Fruit fly (Drosophila melanogaster) whole organism, pupa: ENCODE data around the gene Spps.

Experiments
- CG10348 ChIP-seq: fragments of 200-800 bp; sonication (Bioruptor generic); IDR thresholded peaks from 2 replicates; pipeline ENCODE4 v1.3.6; 2022; ENCODE audit warnings: missing biosample characterization, missing genetic modification characterization
- CG12605 ChIP-seq: fragments of 200-800 bp; sonication (Bioruptor generic); IDR thresholded peaks from 2 replicates; pipeline ENCODE4 v1.3.6; 2022; ENCODE audit warnings: missing biosample characterization, missing genetic modification characterization
- CG13204 ChIP-seq: fragments of 200-800 bp; sonication (Bioruptor generic); optimal IDR thresholded peaks from 2 replicates; lab custom pipeline; 2018; ENCODE audit warnings: missing biosample characterization, mild to moderate bottlenecking, missing genetic modification characterization, moderate library complexity
- CG14655 ChIP-seq: fragments of 200-800 bp; sonication (Bioruptor generic); optimal IDR thresholded peaks from 3 replicates; lab custom pipeline; 2017; ENCODE audit warnings: mild to moderate bottlenecking, missing biosample characterization, missing genetic modification reagents, missing genetic modification characterization
- CG15710 ChIP-seq: fragments of 200-800 bp; sonication (Bioruptor generic); optimal IDR thresholded peaks from 2 replicates; lab custom pipeline; 2018; ENCODE audit warnings: missing biosample characterization, mild to moderate bottlenecking, missing genetic modification characterization, moderate library complexity
- CG17806 ChIP-seq: fragments of 200-800 bp; sonication (Bioruptor generic); optimal IDR thresholded peaks from 2 replicates; lab custom pipeline; 2018; ENCODE audit warnings: missing biosample characterization, mild to moderate bottlenecking, missing genetic modification characterization, moderate library complexity
- CG32121 ChIP-seq: fragments of 200-800 bp; sonication (Bioruptor generic); IDR thresholded peaks from 2 replicates; pipeline ENCODE4 v1.3.6; 2022; ENCODE audit warnings: missing biosample characterization, missing genetic modification characterization
- CG34367 ChIP-seq: fragments of 200-800 bp; sonication (Bioruptor generic); optimal IDR thresholded peaks from 2 replicates; lab custom pipeline; 2018; ENCODE audit warnings: missing biosample characterization, mild to moderate bottlenecking, missing genetic modification characterization
- CG4496 ChIP-seq: fragments of 200-800 bp; sonication (Bioruptor generic); IDR thresholded peaks from 3 replicates; pipeline ENCODE4 v1.3.6; 2022; ENCODE audit warnings: missing biosample characterization, missing genetic modification characterization
- CG8159 ChIP-seq: fragments of 200-800 bp; sonication (Bioruptor generic); optimal IDR thresholded peaks from 3 replicates; lab custom pipeline; 2018; ENCODE audit warnings: missing biosample characterization, mild to moderate bottlenecking, missing genetic modification characterization, moderate library complexity
- CG8301 ChIP-seq: fragments of 200-800 bp; sonication (Bioruptor generic); optimal IDR thresholded peaks from 2 replicates; lab custom pipeline; 2018; ENCODE audit warnings: missing biosample characterization, mild to moderate bottlenecking, missing genetic modification characterization
- CG9948 ChIP-seq: fragments of 200-800 bp; sonication (Bioruptor generic); optimal IDR thresholded peaks from 2 replicates; lab custom pipeline; 2018; ENCODE audit warnings: missing biosample characterization, mild to moderate bottlenecking, missing genetic modification characterization, moderate library complexity
- D1 ChIP-seq: fragments of 200-800 bp; sonication (Bioruptor generic); optimal IDR thresholded peaks from 2 replicates; lab custom pipeline; 2018; ENCODE audit warnings: missing biosample characterization, mild to moderate bottlenecking, missing genetic modification characterization, moderate library complexity
- EcR ChIP-seq: fragments of 200-800 bp; sonication (Bioruptor generic); optimal IDR thresholded peaks from 3 replicates; lab custom pipeline; 2019; ENCODE audit warnings: missing biosample characterization, missing genetic modification characterization, mild to moderate bottlenecking, moderate library complexity, missing genetic modification reagents
- Ets98B ChIP-seq: fragments of 200-800 bp; sonication (Bioruptor generic); IDR thresholded peaks from 2 replicates; pipeline ENCODE4 v1.3.6; 2022; ENCODE audit warnings: missing biosample characterization, missing genetic modification characterization
- Pif1A ChIP-seq: fragments of 200-800 bp; sonication (Bioruptor generic); optimal IDR thresholded peaks from 3 replicates; lab custom pipeline; 2016; ENCODE audit warnings: missing biosample characterization, missing genetic modification characterization
- Pif1B ChIP-seq: fragments of 200-800 bp; sonication (Bioruptor generic); optimal IDR thresholded peaks from 3 replicates; lab custom pipeline; 2016; ENCODE audit warnings: missing biosample characterization, missing genetic modification characterization
- Snoo ChIP-seq: fragments of 200-800 bp; sonication (Bioruptor generic); optimal IDR thresholded peaks from 3 replicates; lab custom pipeline; 2017; ENCODE audit warnings: missing biosample characterization, mild to moderate bottlenecking, missing genetic modification characterization, inconsistent platforms
- fd96Ca ChIP-seq: fragments of 200-800 bp; sonication (Bioruptor generic); IDR thresholded peaks from 3 replicates; pipeline ENCODE4 v1.3.6; 2022; ENCODE audit warnings: missing biosample characterization, missing genetic modification characterization
- gl ChIP-seq: fragments of 200-800 bp; sonication (Bioruptor generic); optimal IDR thresholded peaks from 2 replicates; lab custom pipeline; 2018; ENCODE audit warnings: missing biosample characterization, mild to moderate bottlenecking, missing genetic modification characterization
- rn ChIP-seq: fragments of 200-800 bp; sonication (Bioruptor generic); IDR thresholded peaks from 2 replicates; pipeline ENCODE4 v1.3.6; 2022; ENCODE audit warnings: missing biosample characterization, missing genetic modification characterization

Spps gene

DNA sequence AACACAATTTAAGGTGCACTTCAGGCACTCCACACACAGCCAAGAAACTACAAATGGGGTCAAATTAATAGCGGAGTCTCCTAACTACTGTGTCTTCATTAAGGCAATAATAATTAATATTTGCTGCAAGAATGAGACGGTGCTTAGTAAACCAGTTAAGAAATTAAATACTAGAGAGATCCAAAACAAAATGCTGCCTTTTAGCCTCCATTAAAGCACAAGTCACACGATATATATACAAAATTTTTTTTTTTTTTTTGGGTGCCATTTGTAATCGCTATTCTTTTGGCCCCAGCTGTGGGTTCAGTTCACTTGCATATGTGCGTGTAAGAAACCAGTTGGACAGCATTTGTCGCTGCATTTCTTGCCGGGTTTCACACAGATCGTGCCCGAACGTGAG is 23.3 kb downstream of the Spps start:
- no peak for TF ChIP-seq D1
- TF ChIP-seq fd96Ca = peak; percentile 88
- TF ChIP-seq Pif1B (GFP tag; lab: Kevin White, UChicago) = peak; percentile 84
- peak; percentile 83 for TF ChIP-seq Pif1A
- TF ChIP-seq CG9948 (tag; lab: Kevin White, UChicago) = peak; percentile 78
- TF ChIP-seq CG17806 (tag; lab: Kevin White, UChicago) = peak; percentile 73
- 0 out of 2 replicates have a peak, but pooled peaks have one; percentile 18 for TF ChIP-seq rn (GFP tag; lab: Robert Waterston, UW)
- TF ChIP-seq CG14655 = peak; percentile 87
- peak; percentile 13; the same call in 1 of the 2 replicates for TF ChIP-seq CG10348
- TF ChIP-seq CG32121 = peak; percentile 84
- peak; percentile 46 for TF ChIP-seq EcR (GFP tag; lab: Kevin White, UChicago)
- TF ChIP-seq CG15710 = peak; percentile 82
- TF ChIP-seq CG34367 (tag; lab: Kevin White, UChicago) = peak; percentile 61
- TF ChIP-seq CG8301 (tag; lab: Kevin White, UChicago) = peak; percentile 84
- peak; percentile 83 for TF ChIP-seq CG4496 (GFP tag; lab: Robert Waterston, UW)
- TF ChIP-seq CG8159 (tag; lab: Kevin White, UChicago) = peak; percentile 81
- TF ChIP-seq CG13204 (GFP tag; lab: Kevin White, UChicago) = peak; percentile 10
- peak; percentile 80 for TF ChIP-seq Snoo (tag; lab: Kevin White, UChicago)
- TF ChIP-seq gl = peak; percentile 37
- peak; percentile 44 for TF ChIP-seq CG12605 (GFP tag; lab: Robert Waterston, UW)
- TF ChIP-seq Ets98B (GFP tag; lab: Robert Waterston, UW) = peak; percentile 76
- TF ChIP-seq, all 21 proteins: peak for 20

dm6 chr3R:24202723-24203122 is 24.0 kb downstream of the Spps start:
- TF ChIP-seq CG14655 (no peak), CG32121 (no peak), fd96Ca (no peak), Ets98B (GFP tag; lab: Robert Waterston, UW) (no peak), CG8159 (tag; lab: Kevin White, UChicago) (no peak), Pif1B (GFP tag; lab: Kevin White, UChicago) (no peak), gl (no peak), CG10348 (no peak), CG17806 (tag; lab: Kevin White, UChicago) (no peak), Pif1A (no peak), D1 (no peak), CG15710 (no peak), CG13204 (GFP tag; lab: Kevin White, UChicago) (no peak), CG34367 (tag; lab: Kevin White, UChicago) (no peak)

dm6 chr3R:24193373-24193879 is 33.3 kb downstream of the Spps start, which contains the start of the genes SMC6 and CG6204:
Gene SMC6 (minus strand): TSS chr3R:24193423.
Gene CG6204 (plus strand): TSS chr3R:24193832.
- TF ChIP-seq CG8159 (tag; lab: Kevin White, UChicago) (peak; percentile 97), CG9948 (tag; lab: Kevin White, UChicago) (peak; percentile 97), Pif1B (GFP tag; lab: Kevin White, UChicago) (peak; percentile 88), D1 (no peak), Ets98B (GFP tag; lab: Robert Waterston, UW) (peak; percentile 93), EcR (GFP tag; lab: Kevin White, UChicago) (no peak), CG15710 (peak; percentile 96), Snoo (tag; lab: Kevin White, UChicago) (peak; percentile 94), fd96Ca (peak; percentile 54; the same call in 2 of the 3 replicates), CG13204 (GFP tag; lab: Kevin White, UChicago) (no peak), CG17806 (tag; lab: Kevin White, UChicago) (peak; percentile 96), CG14655 (no peak), CG12605 (GFP tag; lab: Robert Waterston, UW) (peak; percentile 90), rn (GFP tag; lab: Robert Waterston, UW) (peak; percentile 83), CG4496 (GFP tag; lab: Robert Waterston, UW) (peak; percentile 97), gl (peak; percentile 90), CG34367 (tag; lab: Kevin White, UChicago) (peak; percentile 94), CG32121 (peak; percentile 94), CG8301 (tag; lab: Kevin White, UChicago) (peak; percentile 95), CG10348 (peak; percentile 90), Pif1A (no peak)

- TF ChIP-seq CG32121 (peak; percentile 77), CG4496 (GFP tag; lab: Robert Waterston, UW) (peak; percentile 61; the same call in 2 of the 3 replicates), rn (GFP tag; lab: Robert Waterston, UW) (no peak), CG17806 (tag; lab: Kevin White, UChicago) (peak; percentile 18), CG34367 (tag; lab: Kevin White, UChicago) (peak; percentile 26), Pif1A (no peak), CG8301 (tag; lab: Kevin White, UChicago) (peak; percentile 38), Ets98B (GFP tag; lab: Robert Waterston, UW) (peak; percentile 81), CG15710 (peak; percentile 57), fd96Ca (peak; percentile 91), CG12605 (GFP tag; lab: Robert Waterston, UW) (no peak), CG14655 (no peak), Pif1B (GFP tag; lab: Kevin White, UChicago) (peak; percentile 33), Snoo (tag; lab: Kevin White, UChicago) (no peak)
Measured at dm6 chr3R:24188619-24189018, 38.1 kb downstream of the Spps start, which contains the start of gene CG5515. Gene CG5515 (minus strand): TSS chr3R:24188896.

DNA sequence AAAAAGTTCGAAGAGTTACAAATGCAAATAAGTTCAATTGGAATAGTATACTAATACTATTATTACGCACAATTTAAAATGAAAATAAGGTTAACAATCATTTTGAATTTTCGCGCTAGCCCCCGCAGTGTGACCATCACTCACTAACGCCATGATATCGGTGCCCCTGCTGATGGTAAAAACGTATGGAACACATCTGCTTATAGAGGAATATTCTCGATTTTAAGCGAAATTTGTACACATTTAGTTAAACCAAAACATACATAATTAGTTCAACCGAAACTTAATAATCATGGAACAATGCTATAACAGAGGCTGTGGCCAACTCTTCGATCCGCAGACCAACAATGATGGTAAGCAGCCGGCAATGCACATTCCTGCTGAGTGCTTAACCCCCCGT is 40.5 kb downstream of the Spps start, which contains the start of gene mora:
Gene mora, plus strand, starts transcription at position 172 of the 400 bp plus-strand sequence.
- TF ChIP-seq Pif1A (no peak), fd96Ca (no peak), CG34367 (tag; lab: Kevin White, UChicago) (no peak), CG12605 (GFP tag; lab: Robert Waterston, UW) (no peak), CG15710 (no peak), CG10348 (no peak), CG4496 (GFP tag; lab: Robert Waterston, UW) (no peak), EcR (GFP tag; lab: Kevin White, UChicago) (no peak), CG32121 (no peak), CG17806 (tag; lab: Kevin White, UChicago) (no peak), Snoo (tag; lab: Kevin White, UChicago) (no peak), CG8301 (tag; lab: Kevin White, UChicago) (no peak), Pif1B (GFP tag; lab: Kevin White, UChicago) (no peak)
